Worm (Caenorhabditis elegans): ENCODE measurements around the gene neg-1.

- TF ChIP-seq T26A8.4 (GFP tag; IDR thresholded peaks at IDR 0.05): no peak
- no peak for TF ChIP-seq vab-7 (GFP tag; IDR thresholded peaks at IDR 0.05)
- TF ChIP-seq fkh-10 (GFP tag; optimal IDR thresholded peaks at IDR 0.05): no peak
- no peak for TF ChIP-seq daf-12 (tag; optimal IDR thresholded peaks at IDR 0.05)
- TF ChIP-seq ceh-82 (tag; optimal IDR thresholded peaks at IDR 0.05): no peak
- no peak for TF ChIP-seq lin-13 (GFP tag; optimal IDR thresholded peaks at IDR 0.05)
- no peak for TF ChIP-seq D1046.2 (GFP tag; IDR thresholded peaks at IDR 0.05)
Measured at ce11 chrV:4398127-4398526, 23.5 kb upstream of the neg-1 start.

Data from whole organism, L4 larva.